Worm (Caenorhabditis elegans): ENCODE data around the gene gbf-1.

ce11 chrIII:11726590-11726989 is 46.9 kb downstream of the gbf-1 start, which contains the start of gene Y41C4A.12:
- TF ChIP-seq nhr-77 (tag; optimal IDR thresholded peaks at IDR 0.05) (no peak), ZK546.5 (tag; optimal IDR thresholded peaks at IDR 0.05) (no peak), elt-3 (tag; optimal IDR thresholded peaks at IDR 0.05) (no peak), ceh-9 (tag; optimal IDR thresholded peaks at IDR 0.05) (no peak)
